Fruit fly (Drosophila melanogaster) S2 (cell line): Measurements from ENCODE around the gene CG13676.

ENCODE experiments used
- CG8478 ChIP-seq: fragments of >200 bp; optimal IDR thresholded peaks from 2 replicates; lab custom pipeline; 2018
- CTCF ChIP-seq, 2 experiments: fragments of >200 bp; optimal IDR thresholded peaks; 2 replicates each; lab custom pipeline; 2018

CG13676 gene

dm6 chr3L:8159724-8160422, 8.3 kb upstream of the CG13676 start, which contains the start of gene CG43886:
Gene CG43886, minus strand, starts transcription at chr3L:8159774.
- TF ChIP-seq CTCF (optimal IDR thresholded peaks at IDR 0.05; lab: Kevin White, UChicago): no peak

- no peak for TF ChIP-seq CTCF (optimal IDR thresholded peaks at IDR 0.05; lab: Kevin White, UChicago)
- no peak for TF ChIP-seq CG8478
Measured at dm6 chr3L:8158715-8159380, 7.2 kb upstream of the CG13676 start, which contains the start of gene CG42445. Gene CG42445, minus strand, starts transcription at chr3L:8158900.

- TF ChIP-seq CTCF (optimal IDR thresholded peaks at IDR 0.05; lab: Kevin White, UChicago) (no peak), CG8478 (no peak)
Measured at dm6 chr3L:8157079-8157478, 5.5 kb upstream of the CG13676 start.

- TF ChIP-seq CTCF (optimal IDR thresholded peaks at IDR 0.05; lab: Kevin White, UChicago): no peak
- TF ChIP-seq CG8478: no peak
Measured at dm6 chr3L:8156199-8156598, 4.6 kb upstream of the CG13676 start.

- TF ChIP-seq CTCF (optimal IDR thresholded peaks at IDR 0.05; lab: Kevin White, UChicago) (no peak), CG8478 (no peak)
Measured at dm6 chr3L:8155324-8155723, 3.7 kb upstream of the CG13676 start.

dm6 chr3L:8154544-8154943, 2.9 kb upstream of the CG13676 start:
- TF ChIP-seq CTCF (optimal IDR thresholded peaks at IDR 0.05; lab: Kevin White, UChicago): no peak
- TF ChIP-seq CG8478: no peak

dm6 chr3L:8153206-8153996, 1.8 kb upstream of the CG13676 start:
- no peak for TF ChIP-seq CTCF (optimal IDR thresholded peaks at IDR 0.05; lab: Kevin White, UChicago)
- TF ChIP-seq CG8478: no peak

- TF ChIP-seq CTCF (optimal IDR thresholded peaks at IDR 0.05; lab: Kevin White, UChicago) (no peak), CG8478 (no peak)
Measured at dm6 chr3L:8150812-8151211, 801 bp downstream of the CG13676 start.

dm6 chr3L:8150284-8150683, 1.3 kb downstream of the CG13676 start:
- no peak for TF ChIP-seq CG8478
- TF ChIP-seq CTCF (optimal IDR thresholded peaks at IDR 0.05; lab: Kevin White, UChicago): no peak

dm6 chr3L:8137448-8137906, 14.1 kb downstream of the CG13676 start, which contains the start of the genes Setx and mus301:
Gene Setx, minus strand, starts transcription at chr3L:8137498.
Gene mus301, plus strand, starts transcription at chr3L:8137808.
- peak in 1 of 2 experiments; percentile 24 for TF ChIP-seq CTCF (optimal IDR thresholded peaks at IDR 0.05; lab: Kevin White, UChicago)
- TF ChIP-seq CG8478: no peak

- TF ChIP-seq CTCF (optimal IDR thresholded peaks at IDR 0.05; lab: Kevin White, UChicago): no peak
Measured at dm6 chr3L:8128396-8129050, 23.1 kb downstream of the CG13676 start.

- TF ChIP-seq CTCF (optimal IDR thresholded peaks at IDR 0.05; lab: Kevin White, UChicago) (no peak), CG8478 (no peak)
Measured at dm6 chr3L:8127712-8128210, 23.9 kb downstream of the CG13676 start, which contains the start of the genes Cds and Uba2. Gene Cds, plus strand, starts transcription at chr3L:8127762. Gene Uba2, minus strand, starts transcription at chr3L:8127818.

dm6 chr3L:8124481-8125359, 26.9 kb downstream of the CG13676 start, which contains the start of the genes CG7550 and mRpL36:
Gene CG7550, minus strand, starts transcription at chr3L:8124531.
Gene mRpL36, minus strand, starts transcription at chr3L:8125132.
- TF ChIP-seq CG8478: no peak
- TF ChIP-seq CTCF (optimal IDR thresholded peaks at IDR 0.05; lab: Kevin White, UChicago): no peak

dm6 chr3L:8121590-8121989, 30.0 kb downstream of the CG13676 start, which contains the start of gene ldbr:
Gene ldbr, plus strand, starts transcription at chr3L:8121827.
- TF ChIP-seq CG8478 (no peak), CTCF (optimal IDR thresholded peaks at IDR 0.05; lab: Kevin White, UChicago) (no peak)
